Worm (Caenorhabditis elegans) whole organism, L4 larva: ENCODE data around the gene rpl-10.

Experiments
- D1046.2 ChIP-seq: fragments of 200-800 bp; sonication (Bioruptor generic); IDR thresholded peaks from 2 replicates; pipeline ENCODE4 v1.3.6; 2022; ENCODE audit warnings: missing genetic modification characterization, missing compliant biosample characterization
- F49E8.2 ChIP-seq: sonication (generic microtip); optimal IDR thresholded peaks from 2 replicates; lab custom pipeline; 2016; ENCODE audit warnings: missing compliant biosample characterization, mild to moderate bottlenecking, missing genetic modification characterization, borderline replicate concordance
- R02D3.7 ChIP-seq: fragments of 150-350 bp; sonication (generic microtip); optimal IDR thresholded peaks from 3 replicates; lab custom pipeline; 2014; ENCODE audit warnings: missing biosample characterization, missing genetic modification characterization
- T20F7.1 ChIP-seq: fragments of 200-800 bp; sonication (Bioruptor generic); optimal IDR thresholded peaks from 2 replicates; lab custom pipeline; 2018; ENCODE audit warnings: mild to moderate bottlenecking, missing genetic modification characterization, missing compliant biosample characterization
- Y105C5A.15 ChIP-seq: fragments of 200-800 bp; sonication (Bioruptor generic); IDR thresholded peaks from 2 replicates; pipeline ENCODE4 v1.3.6; 2022; ENCODE audit warnings: missing genetic modification characterization, missing compliant biosample characterization
- Y5F2A.4 ChIP-seq: fragments of 200-800 bp; sonication (Bioruptor generic); optimal IDR thresholded peaks from 2 replicates; lab custom pipeline; 2018; ENCODE audit warnings: mild to moderate bottlenecking, missing genetic modification characterization, missing compliant biosample characterization
- ZK337.2 ChIP-seq: fragments of 200-800 bp; sonication (Bioruptor generic); IDR thresholded peaks from 2 replicates; pipeline ENCODE4 v1.3.6; 2022; ENCODE audit warnings: missing genetic modification reagents, missing genetic modification characterization, missing compliant biosample characterization
- aly-2 ChIP-seq: sonication (generic microtip); optimal IDR thresholded peaks from 2 replicates; lab custom pipeline; 2018; ENCODE audit warnings: missing biosample characterization, missing genetic modification characterization
- ama-1 ChIP-seq: fragments of 150-350 bp; optimal IDR thresholded peaks from 2 replicates; lab custom pipeline; 2014; ENCODE audit warnings: inconsistent platforms, mixed read lengths
- attf-4 ChIP-seq: sonication (generic microtip); optimal IDR thresholded peaks from 3 replicates; lab custom pipeline; 2017; ENCODE audit warnings: missing biosample characterization, missing genetic modification characterization
- ceh-28 ChIP-seq: fragments of 150-350 bp; optimal IDR thresholded peaks from 2 replicates; lab custom pipeline; 2014; ENCODE audit warnings: missing biosample characterization, missing genetic modification reagents, missing genetic modification characterization
- ceh-82 ChIP-seq: sonication (generic microtip); optimal IDR thresholded peaks from 2 replicates; lab custom pipeline; 2017; ENCODE audit warnings: missing biosample characterization, missing genetic modification characterization
- daf-12 ChIP-seq: fragments of 150-350 bp; optimal IDR thresholded peaks from 2 replicates; lab custom pipeline; 2014; ENCODE audit warnings: missing biosample characterization, missing genetic modification reagents, missing genetic modification characterization
- daf-8 ChIP-seq: fragments of 200-800 bp; sonication (Bioruptor generic); IDR thresholded peaks from 2 replicates; pipeline ENCODE4 v1.3.6; 2022; ENCODE audit warnings: missing genetic modification characterization, missing compliant biosample characterization
- dmd-8 ChIP-seq: fragments of 200-800 bp; sonication (Bioruptor generic); IDR thresholded peaks from 2 replicates; pipeline ENCODE4 v1.3.6; 2022; ENCODE audit warnings: missing genetic modification characterization, missing compliant biosample characterization
- dmd-9 ChIP-seq: fragments of 200-800 bp; sonication (Bioruptor generic); IDR thresholded peaks from 2 replicates; pipeline ENCODE4 v1.3.6; 2022; ENCODE audit warnings: missing genetic modification reagents, missing genetic modification characterization, missing compliant biosample characterization
- dve-1 ChIP-seq: sonication (generic microtip); optimal IDR thresholded peaks from 2 replicates; lab custom pipeline; 2017; ENCODE audit warnings: antibody characterized with exemption, mild to moderate bottlenecking, missing genetic modification characterization, missing compliant biosample characterization; ENCODE audit not compliant: insufficient read depth
- egl-43 ChIP-seq: fragments of 200-800 bp; sonication (Bioruptor generic); IDR thresholded peaks from 2 replicates; pipeline ENCODE4 v1.3.6; 2022; ENCODE audit warnings: missing genetic modification reagents, missing genetic modification characterization, missing compliant biosample characterization
- fkh-10 ChIP-seq: fragments of 150-350 bp; optimal IDR thresholded peaks from 2 replicates; lab custom pipeline; 2014; ENCODE audit warnings: missing biosample characterization, missing genetic modification reagents, missing genetic modification characterization
- gei-8 ChIP-seq: fragments of 200-800 bp; sonication (Bioruptor generic); optimal IDR thresholded peaks from 2 replicates; lab custom pipeline; 2018; ENCODE audit warnings: mild to moderate bottlenecking, missing genetic modification characterization, missing compliant biosample characterization
- lin-13 ChIP-seq: fragments of 150-350 bp; optimal IDR thresholded peaks from 2 replicates; lab custom pipeline; 2014; ENCODE audit warnings: missing biosample characterization, missing genetic modification reagents, missing genetic modification characterization
- lin-29 ChIP-seq: fragments of 200-800 bp; sonication (Bioruptor generic); IDR thresholded peaks from 2 replicates; pipeline ENCODE4 v1.3.6; 2022; ENCODE audit warnings: missing genetic modification reagents, missing genetic modification characterization, missing compliant biosample characterization
- lin-38 ChIP-seq: fragments of 200-800 bp; sonication (Bioruptor generic); IDR thresholded peaks from 2 replicates; pipeline ENCODE4 v1.3.6; 2022; ENCODE audit warnings: missing genetic modification reagents, missing genetic modification characterization, missing compliant biosample characterization
- lin-39 ChIP-seq: fragments of 150-350 bp; optimal IDR thresholded peaks from 2 replicates; lab custom pipeline; 2014; ENCODE audit warnings: missing biosample characterization, missing genetic modification reagents, missing genetic modification characterization
- lir-3 ChIP-seq: sonication (generic microtip); optimal IDR thresholded peaks from 2 replicates; lab custom pipeline; 2016; ENCODE audit warnings: mild to moderate bottlenecking, missing genetic modification characterization, missing compliant biosample characterization
- lsy-2 ChIP-seq, 2 experiments: fragments of 150-350 bp in 1 of 2; sonication (generic microtip) in 1 of 2; optimal IDR thresholded peaks; 2 replicates each; lab custom pipeline; 2014 to 2017; ENCODE audit warnings: missing biosample characterization in 2 of 2, missing genetic modification characterization in 2 of 2
- madf-5 ChIP-seq, 2 experiments: fragments of 200-800 bp; sonication (Bioruptor generic); IDR thresholded peaks; 2 replicates each; pipeline ENCODE4 v1.3.6; 2022; ENCODE audit warnings: missing compliant biosample characterization in 2 of 2, missing genetic modification characterization in 2 of 2
- madf-9 ChIP-seq: fragments of 200-800 bp; sonication (Bioruptor generic); conservative IDR thresholded peaks from 2 replicates; pipeline ENCODE4 v1.3.6; 2022; ENCODE audit warnings: missing genetic modification reagents, missing genetic modification characterization, missing compliant biosample characterization
- mdt-29 ChIP-seq: fragments of 200-800 bp; sonication (Bioruptor generic); IDR thresholded peaks from 2 replicates; pipeline ENCODE4 v1.3.6; 2022; ENCODE audit warnings: missing genetic modification reagents, missing genetic modification characterization, missing compliant biosample characterization
- mep-1 ChIP-seq: fragments of 150-350 bp; sonication (generic microtip); optimal IDR thresholded peaks from 3 replicates; lab custom pipeline; 2014; ENCODE audit warnings: missing biosample characterization, missing genetic modification characterization
- mes-2 ChIP-seq: sonication (generic microtip); optimal IDR thresholded peaks from 2 replicates; lab custom pipeline; 2016; ENCODE audit warnings: missing genotype, mild to moderate bottlenecking, missing genetic modification characterization, missing compliant biosample characterization; ENCODE audit not compliant: poor library complexity, severe bottlenecking
- mxl-2 ChIP-seq: fragments of 200-800 bp; sonication (Bioruptor generic); conservative IDR thresholded peaks from 2 replicates; pipeline ENCODE4 v1.3.6; 2022; ENCODE audit warnings: missing genetic modification reagents, missing genetic modification characterization, missing compliant biosample characterization
- mxl-3 ChIP-seq: fragments of 200-800 bp; sonication (Bioruptor generic); optimal IDR thresholded peaks from 2 replicates; lab custom pipeline; 2018; ENCODE audit warnings: mild to moderate bottlenecking, missing genetic modification characterization, missing compliant biosample characterization
- nhr-111 ChIP-seq: fragments of 200-800 bp; sonication (Bioruptor generic); optimal IDR thresholded peaks from 2 replicates; lab custom pipeline; 2018; ENCODE audit warnings: mild to moderate bottlenecking, missing genetic modification characterization, missing compliant biosample characterization
- nhr-41 ChIP-seq: fragments of 200-800 bp; sonication (Bioruptor generic); IDR thresholded peaks from 2 replicates; pipeline ENCODE4 v1.3.6; 2022; ENCODE audit warnings: missing genetic modification reagents, missing genetic modification characterization, missing compliant biosample characterization
- nhr-6 ChIP-seq: fragments of 150-350 bp; optimal IDR thresholded peaks from 2 replicates; lab custom pipeline; 2014; ENCODE audit warnings: missing biosample characterization, missing genetic modification characterization
- nhr-76 ChIP-seq: fragments of 150-350 bp; optimal IDR thresholded peaks from 2 replicates; lab custom pipeline; 2014; ENCODE audit warnings: missing biosample characterization, missing genetic modification characterization
- pha-4 ChIP-seq, 2 experiments: fragments of 150-350 bp in 1 of 2; fragments of 200-800 bp in 1 of 2; sonication (Bioruptor generic) in 1 of 2; IDR thresholded peaks in 1 of 2; optimal IDR thresholded peaks in 1 of 2; 2 replicates each; pipeline versions ENCODE4 v1.3.6 to Lab custom; 2014 to 2022; ENCODE audit warnings: missing genetic modification characterization in 2 of 2, missing genetic modification reagents in 2 of 2, missing biosample characterization in 1 of 2, missing compliant biosample characterization in 1 of 2
- php-3 ChIP-seq: fragments of 200-800 bp; sonication (Bioruptor generic); IDR thresholded peaks from 2 replicates; pipeline ENCODE4 v1.3.6; 2022; ENCODE audit warnings: missing genetic modification reagents, missing genetic modification characterization, missing compliant biosample characterization
- saeg-2 ChIP-seq: fragments of 200-800 bp; sonication (Bioruptor generic); IDR thresholded peaks from 2 replicates; pipeline ENCODE4 v1.3.6; 2022; ENCODE audit warnings: missing genetic modification reagents, missing genetic modification characterization, missing compliant biosample characterization
- sdz-12 ChIP-seq: fragments of 200-800 bp; sonication (Bioruptor generic); optimal IDR thresholded peaks from 2 replicates; lab custom pipeline; 2018; ENCODE audit warnings: mild to moderate bottlenecking, missing genetic modification characterization, missing compliant biosample characterization
- snpc-4 ChIP-seq: fragments of 150-350 bp; optimal IDR thresholded peaks from 2 replicates; lab custom pipeline; 2014; ENCODE audit warnings: missing biosample characterization, missing genetic modification characterization
- unc-130 ChIP-seq: sonication (generic microtip); optimal IDR thresholded peaks from 2 replicates; lab custom pipeline; 2016; ENCODE audit warnings: missing genetic modification reagents, missing genetic modification characterization, missing compliant biosample characterization
- vab-7 ChIP-seq: fragments of 200-800 bp; sonication (Bioruptor generic); IDR thresholded peaks from 2 replicates; pipeline ENCODE4 v1.3.6; 2022; ENCODE audit warnings: missing genetic modification reagents, missing genetic modification characterization, missing compliant biosample characterization
- zag-1 ChIP-seq: fragments of 150-350 bp; optimal IDR thresholded peaks from 2 replicates; lab custom pipeline; 2014; ENCODE audit warnings: missing biosample characterization, missing genetic modification characterization
- zfp-2 ChIP-seq: sonication (generic microtip); optimal IDR thresholded peaks from 2 replicates; lab custom pipeline; 2016; ENCODE audit warnings: mild to moderate bottlenecking, missing genetic modification characterization, missing compliant biosample characterization
- zip-2 ChIP-seq: fragments of 150-350 bp; optimal IDR thresholded peaks from 2 replicates; lab custom pipeline; 2014; ENCODE audit warnings: missing biosample characterization, missing genetic modification characterization
- ztf-11 ChIP-seq: fragments of 150-350 bp; optimal IDR thresholded peaks from 2 replicates; lab custom pipeline; 2014; ENCODE audit warnings: missing biosample characterization, missing genetic modification characterization

The rpl-10 gene

ce11 chrII:8127794-8128193 lies 15.9 kb upstream of the rpl-10 start:
- TF ChIP-seq snpc-4 (no peak), mep-1 (no peak), dmd-8 (GFP tag; lab: Robert Waterston, UW) (no peak), Y5F2A.4 (GFP tag; lab: Kevin White, UChicago) (no peak), nhr-41 (no peak)

ce11 chrII:8128273-8129039 lies 15.2 kb upstream of the rpl-10 start:
- 0 out of 2 replicates have a peak, but pooled peaks have one; percentile 12 for TF ChIP-seq php-3 (GFP tag; lab: Robert Waterston, UW)
- TF ChIP-seq daf-12 (tag; lab: Kevin White, UChicago): no peak
- no peak for TF ChIP-seq gei-8
- peak; percentile 0 for TF ChIP-seq lin-13
- no peak for TF ChIP-seq lin-29 (GFP tag; lab: Robert Waterston, UW)
- no peak for TF ChIP-seq fkh-10
- TF ChIP-seq lir-3 (tag; lab: Kevin White, UChicago): no peak
- peak; percentile 74 for TF ChIP-seq mxl-3 (GFP tag; lab: Kevin White, UChicago)
- no peak for TF ChIP-seq D1046.2
- TF ChIP-seq ceh-28: no peak
- no peak for TF ChIP-seq mxl-2 (GFP tag; lab: Robert Waterston, UW)
- no peak for TF ChIP-seq zfp-2
- peak; percentile 13; the same call in 1 of the 2 replicates for TF ChIP-seq lin-38 (GFP tag; lab: Robert Waterston, UW)
- no peak for TF ChIP-seq unc-130 (GFP tag; lab: Kevin White, UChicago)
- peak; percentile 70; the same call in 1 of the 2 replicates for TF ChIP-seq pha-4 (GFP tag; IDR thresholded peaks at IDR 0.05; lab: Robert Waterston, UW)
- no peak for TF ChIP-seq pha-4 (tag; optimal IDR thresholded peaks at IDR 0.05; lab: Kevin White, UChicago)
- TF ChIP-seq F49E8.2 (tag; lab: Kevin White, UChicago): no peak
- no peak for TF ChIP-seq nhr-41
- TF ChIP-seq aly-2: no peak
- TF ChIP-seq dve-1 (tag; lab: Kevin White, UChicago): peak; percentile 65
- no peak for TF ChIP-seq mdt-29
- TF ChIP-seq egl-43 (GFP tag; lab: Robert Waterston, UW): peak; percentile 72
- TF ChIP-seq ama-1: no peak
- TF ChIP-seq nhr-6 (tag; lab: Kevin White, UChicago): no peak
- no peak for TF ChIP-seq nhr-76 (tag; lab: Kevin White, UChicago)
- TF ChIP-seq T20F7.1: peak; percentile 47
- no peak for TF ChIP-seq saeg-2 (GFP tag; lab: Robert Waterston, UW)
- peak; percentile 66 for TF ChIP-seq mes-2 (tag; lab: Kevin White, UChicago)
- TF ChIP-seq ztf-11: no peak
- no peak for TF ChIP-seq R02D3.7 (tag; lab: Kevin White, UChicago)
- TF ChIP-seq Y105C5A.15 (GFP tag; lab: Robert Waterston, UW): no peak
- no peak for TF ChIP-seq zag-1 (tag; lab: Kevin White, UChicago)
- no peak for TF ChIP-seq sdz-12 (GFP tag; lab: Kevin White, UChicago)
- TF ChIP-seq lsy-2 (tag; optimal IDR thresholded peaks at IDR 0.05; lab: Kevin White, UChicago): peak; percentile 34 to 61
- TF ChIP-seq zip-2 (tag; lab: Kevin White, UChicago): peak; percentile 94
- no peak for TF ChIP-seq nhr-111 (GFP tag; lab: Kevin White, UChicago)
- TF ChIP-seq vab-7: no peak
- no peak for TF ChIP-seq lin-39 (tag; lab: Kevin White, UChicago)
- no peak for TF ChIP-seq daf-8 (GFP tag; lab: Robert Waterston, UW)
- no peak for TF ChIP-seq ZK337.2 (GFP tag; lab: Robert Waterston, UW)
- TF ChIP-seq attf-4 (tag; lab: Kevin White, UChicago): no peak
- no peak for TF ChIP-seq madf-5 (GFP tag; IDR thresholded peaks at IDR 0.05; lab: Robert Waterston, UW)
- no peak for TF ChIP-seq ceh-82 (tag; lab: Kevin White, UChicago)
- TF ChIP-seq madf-9 (GFP tag; lab: Robert Waterston, UW): no peak
- TF ChIP-seq Y5F2A.4 (GFP tag; lab: Kevin White, UChicago): no peak
- no peak for TF ChIP-seq dmd-9 (GFP tag; lab: Robert Waterston, UW)
